Worm (Caenorhabditis elegans): Measurements from ENCODE around the gene glrx-21.

Gene glrx-21

DNA sequence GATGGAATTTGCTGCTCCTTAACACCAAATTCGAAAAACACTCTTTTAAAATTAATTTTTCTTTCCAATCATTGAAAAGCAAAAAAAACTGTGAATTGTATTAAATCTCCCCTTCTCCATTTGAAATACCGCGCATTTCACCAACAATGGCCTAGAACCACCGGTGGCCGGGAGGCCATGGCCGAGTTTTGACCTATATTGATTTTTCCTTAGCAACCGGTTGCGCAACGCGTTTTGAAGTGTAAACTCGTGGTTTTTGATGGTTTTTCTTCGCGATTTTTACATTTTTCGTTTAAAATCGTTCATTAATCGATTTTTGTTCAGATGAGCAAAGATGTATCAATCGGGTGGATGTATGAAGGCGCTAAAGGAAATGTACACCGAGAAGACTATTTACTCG lies 37.6 kb downstream of the glrx-21 start, which contains the start of gene mog-3:
TSS of gene mog-3 (plus strand) at position 319 of the 400 bp plus-strand sequence.
- TF ChIP-seq ahr-1 (tag; optimal IDR thresholded peaks at IDR 0.05) (peak; percentile 3), ceh-14 (tag; optimal IDR thresholded peaks at IDR 0.05) (peak; percentile 72), madf-2 (tag; optimal IDR thresholded peaks at IDR 0.05) (peak; percentile 26), ceh-45 (GFP tag; IDR thresholded peaks at IDR 0.05) (no peak), hlh-6 (tag; optimal IDR thresholded peaks at IDR 0.05) (peak; percentile 44), unc-3 (GFP tag; conservative IDR thresholded peaks at IDR 0.05) (peak; percentile 32; the same call in 1 of the 2 replicates), unc-3 (tag; optimal IDR thresholded peaks at IDR 0.05) (no peak), hlh-8 (tag; optimal IDR thresholded peaks at IDR 0.05) (peak; percentile 87), mec-3 (tag; optimal IDR thresholded peaks at IDR 0.05; ENCODE audit: borderline replicate concordance) (peak; percentile 88), F13H6.1 (tag; optimal IDR thresholded peaks at IDR 0.05) (peak; percentile 59), hlh-15 (tag; optimal IDR thresholded peaks at IDR 0.05) (no peak), pag-3 (tag; optimal IDR thresholded peaks at IDR 0.05; ENCODE audit: borderline replicate concordance) (no peak), unc-42 (tag; optimal IDR thresholded peaks at IDR 0.05) (peak; percentile 57), hlh-30 (tag; optimal IDR thresholded peaks at IDR 0.05; ENCODE audit: insufficient read depth) (peak; percentile 12), ttx-3 (tag; optimal IDR thresholded peaks at IDR 0.05) (peak; percentile 23), unc-86 (tag; optimal IDR thresholded peaks at IDR 0.05) (peak; percentile 17), elt-2 (tag; optimal IDR thresholded peaks at IDR 0.05) (peak; percentile 64), odd-2 (tag; optimal IDR thresholded peaks at IDR 0.05) (no peak), ceh-31 (tag; optimal IDR thresholded peaks at IDR 0.05) (peak; percentile 97), rnt-1 (tag; optimal IDR thresholded peaks at IDR 0.05) (peak; percentile 87), ceh-18 (tag; optimal IDR thresholded peaks at IDR 0.05) (peak; percentile 7), hlh-13 (GFP tag; optimal IDR thresholded peaks at IDR 0.05) (peak; percentile 32), ceh-24 (tag; optimal IDR thresholded peaks at IDR 0.05) (no peak), nfya-1 (tag; optimal IDR thresholded peaks at IDR 0.05) (peak; percentile 51), eyg-1 (tag; optimal IDR thresholded peaks at IDR 0.05) (no peak), ceh-48 (tag; optimal IDR thresholded peaks at IDR 0.05) (peak; percentile 98), npax-4 (tag; optimal IDR thresholded peaks at IDR 0.05) (no peak), zip-5 (tag; optimal IDR thresholded peaks at IDR 0.05) (peak; percentile 83), C08G9.2 (tag; optimal IDR thresholded peaks at IDR 0.05) (peak; percentile 97), K09A11.1 (tag; optimal IDR thresholded peaks at IDR 0.05; ENCODE audit: insufficient read depth) (no peak), ztf-16 (tag; optimal IDR thresholded peaks at IDR 0.05) (peak; percentile 30), ets-4 (tag; optimal IDR thresholded peaks at IDR 0.05) (peak; percentile 100), lim-6 (tag; optimal IDR thresholded peaks at IDR 0.05) (peak; percentile 82), pros-1 (tag; optimal IDR thresholded peaks at IDR 0.05) (no peak), ceh-34 (tag; optimal IDR thresholded peaks at IDR 0.05) (peak; percentile 33), fkh-6 (tag; optimal IDR thresholded peaks at IDR 0.05) (peak; percentile 69), tbx-2 (tag; optimal IDR thresholded peaks at IDR 0.05) (peak; percentile 91), tbx-7 (tag; optimal IDR thresholded peaks at IDR 0.05) (peak; percentile 89), ceh-2 (tag; optimal IDR thresholded peaks at IDR 0.05) (peak; percentile 92), fax-1 (tag; optimal IDR thresholded peaks at IDR 0.05) (peak; percentile 68), elt-4 (tag; optimal IDR thresholded peaks at IDR 0.05) (no peak), gmeb-2 (tag; optimal IDR thresholded peaks at IDR 0.05) (peak; percentile 9), ceh-30 (tag; optimal IDR thresholded peaks at IDR 0.05) (no peak), pqm-1 (tag; optimal IDR thresholded peaks at IDR 0.05) (peak; percentile 50), Y22D7AL.16 (tag; optimal IDR thresholded peaks at IDR 0.05) (no peak), dve-1 (tag; optimal IDR thresholded peaks at IDR 0.05) (no peak), ref-2 (tag; optimal IDR thresholded peaks at IDR 0.05) (peak; percentile 78), pha-4 (tag; optimal IDR thresholded peaks at IDR 0.05) (no peak)

All from whole organism, late embryonic.